Worm (Caenorhabditis elegans): ENCODE results near the gene T15B12.1.

DNA sequence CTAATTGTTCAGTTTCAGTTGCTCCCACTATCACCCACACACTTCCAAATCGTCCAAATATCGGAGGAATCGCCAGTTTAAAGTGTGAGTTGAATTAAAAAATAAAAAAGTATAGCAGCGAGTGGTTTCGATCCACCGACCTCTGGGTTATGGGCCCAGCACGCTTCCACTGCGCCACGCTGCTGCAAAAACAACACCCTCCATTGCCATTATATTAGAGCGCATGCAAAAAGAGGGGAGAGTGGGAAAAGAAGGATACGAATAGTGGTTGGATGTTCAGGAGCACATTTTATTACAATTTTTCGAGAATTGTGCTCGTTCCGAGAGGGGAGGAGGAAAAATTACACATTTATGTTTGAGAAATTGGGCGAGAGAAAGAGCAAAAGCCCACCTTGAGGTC is 6.9 kb downstream of the T15B12.1 start:
- TF ChIP-seq ztf-11 (tag; optimal IDR thresholded peaks at IDR 0.05) (peak; percentile 28), ham-2 (GFP tag; optimal IDR thresholded peaks at IDR 0.05) (peak; percentile 79), lsy-2 (tag; optimal IDR thresholded peaks at IDR 0.05) (peak; percentile 10), elt-3 (tag; optimal IDR thresholded peaks at IDR 0.05) (no peak), unc-62 (GFP tag; optimal IDR thresholded peaks at IDR 0.05) (peak; percentile 65), unc-39 (tag; optimal IDR thresholded peaks at IDR 0.05) (peak; percentile 7), lin-13 (tag; optimal IDR thresholded peaks at IDR 0.05) (no peak), hlh-1 (tag; optimal IDR thresholded peaks at IDR 0.05) (peak; percentile 67), blmp-1 (tag; optimal IDR thresholded peaks at IDR 0.05) (no peak), nhr-76 (tag; optimal IDR thresholded peaks at IDR 0.05) (peak; percentile 51), ces-1 (GFP tag; optimal IDR thresholded peaks at IDR 0.05) (no peak), pha-4 (tag; optimal IDR thresholded peaks at IDR 0.05) (peak; percentile 38)

Data from whole organism, mixed stage, embryonic.